Fruit fly (Drosophila melanogaster) whole organism, embryonic: ENCODE data around the gene tplus3b.
A peak's percentile ranks its signal among the peaks of the same experiment; 100 is the strongest.

Experiments used
- Antp ChIP-seq: fragments of 200-800 bp; sonication (Bioruptor generic); optimal IDR thresholded peaks from 3 replicates; lab custom pipeline; 2016; ENCODE audit warnings: missing biosample characterization, missing genetic modification characterization
- Asciz ChIP-seq: fragments of 200-800 bp; sonication (Bioruptor generic); optimal IDR thresholded peaks from 2 replicates; lab custom pipeline; 2017; ENCODE audit warnings: missing biosample characterization, mild to moderate bottlenecking, missing genetic modification characterization, missing genetic modification reagents
- B-H2 ChIP-seq: fragments of 200-800 bp; sonication (Bioruptor generic); optimal IDR thresholded peaks from 2 replicates; lab custom pipeline; 2018; ENCODE audit warnings: missing biosample characterization, mild to moderate bottlenecking, missing genetic modification characterization
- CG10565 ChIP-seq: fragments of 200-800 bp; sonication (Bioruptor generic); optimal IDR thresholded peaks from 3 replicates; lab custom pipeline; 2016; ENCODE audit warnings: missing biosample characterization, mild to moderate bottlenecking, missing genetic modification characterization
- CG10979 ChIP-seq: fragments of 200-800 bp; sonication (Bioruptor generic); optimal IDR thresholded peaks from 2 replicates; lab custom pipeline; 2018; ENCODE audit warnings: missing biosample characterization, mild to moderate bottlenecking, missing genetic modification characterization, moderate library complexity
- CG12155 ChIP-seq: fragments of 200-800 bp; sonication (Bioruptor generic); optimal IDR thresholded peaks from 3 replicates; lab custom pipeline; 2016; ENCODE audit warnings: missing biosample characterization, missing genetic modification characterization
- CG12769 ChIP-seq: fragments of 200-800 bp; sonication (Bioruptor generic); optimal IDR thresholded peaks from 2 replicates; lab custom pipeline; 2019; ENCODE audit warnings: missing biosample characterization, mild to moderate bottlenecking, missing genetic modification characterization, moderate library complexity
- CG14860 ChIP-seq: fragments of 200-800 bp; sonication (Bioruptor generic); IDR thresholded peaks from 3 replicates; pipeline ENCODE4 v1.3.6; 2022; ENCODE audit warnings: missing biosample characterization, missing genetic modification characterization; ENCODE audit not compliant: partially characterized antibody
- CG1603 ChIP-seq: fragments of 200-800 bp; sonication (Bioruptor generic); optimal IDR thresholded peaks from 2 replicates; lab custom pipeline; 2019; ENCODE audit warnings: missing biosample characterization, mild to moderate bottlenecking, missing genetic modification characterization, moderate library complexity
- CG18599 ChIP-seq: fragments of 200-800 bp; sonication (Bioruptor generic); optimal IDR thresholded peaks from 3 replicates; lab custom pipeline; 2017; ENCODE audit warnings: missing biosample characterization, missing genetic modification characterization, mild to moderate bottlenecking, moderate library complexity, missing genetic modification reagents
- CG34224 ChIP-seq: fragments of 200-800 bp; sonication (Bioruptor generic); IDR thresholded peaks from 3 replicates; pipeline ENCODE4 v1.3.6; 2022; ENCODE audit warnings: missing biosample characterization, missing genetic modification characterization; ENCODE audit not compliant: partially characterized antibody
- CG3838 ChIP-seq: fragments of 200-800 bp; sonication (Bioruptor generic); optimal IDR thresholded peaks from 3 replicates; lab custom pipeline; 2016; ENCODE audit warnings: missing biosample characterization, missing genetic modification characterization
- CG4424 ChIP-seq: fragments of 200-800 bp; sonication (Bioruptor generic); optimal IDR thresholded peaks from 3 replicates; lab custom pipeline; 2016; ENCODE audit warnings: missing biosample characterization, missing genetic modification characterization
- CG7372 ChIP-seq: fragments of 200-800 bp; sonication (Bioruptor generic); IDR thresholded peaks from 2 replicates; pipeline ENCODE4 v1.3.6; 2022; ENCODE audit warnings: missing biosample characterization, missing genetic modification characterization
- CG8765 ChIP-seq: fragments of 200-800 bp; sonication (Bioruptor generic); IDR thresholded peaks from 2 replicates; pipeline ENCODE4 v1.3.6; 2022; ENCODE audit warnings: missing biosample characterization, missing genetic modification characterization
- Dll ChIP-seq: fragments of 200-800 bp; sonication (Bioruptor generic); IDR thresholded peaks from 4 replicates; pipeline ENCODE4 v1.3.6; 2022; ENCODE audit warnings: missing biosample characterization, missing genetic modification characterization; ENCODE audit not compliant: partially characterized antibody
- Doc3 ChIP-seq: fragments of 200-800 bp; sonication (Bioruptor generic); IDR thresholded peaks from 3 replicates; pipeline ENCODE4 v1.3.6; 2022; ENCODE audit warnings: missing biosample characterization, missing genetic modification characterization; ENCODE audit not compliant: partially characterized antibody
- Ets65A ChIP-seq: fragments of 200-800 bp; sonication (Bioruptor generic); peaks from one replicate; lab custom pipeline; 2016; ENCODE audit warnings: missing biosample characterization, missing genetic modification characterization
- Gug ChIP-seq: fragments of 200-800 bp; sonication (Bioruptor generic); IDR thresholded peaks from 4 replicates; pipeline ENCODE4 v1.3.6; 2022; ENCODE audit warnings: missing biosample characterization, missing genetic modification characterization
- HHEX ChIP-seq: fragments of 200-800 bp; sonication (Bioruptor generic); optimal IDR thresholded peaks from 3 replicates; lab custom pipeline; 2017; ENCODE audit warnings: missing biosample characterization, mild to moderate bottlenecking, missing genetic modification characterization, missing genetic modification reagents
- Hsf ChIP-seq: fragments of 200-800 bp; sonication (Bioruptor generic); optimal IDR thresholded peaks from 3 replicates; lab custom pipeline; 2016; ENCODE audit warnings: missing biosample characterization, missing genetic modification characterization
- Optix ChIP-seq: fragments of 200-800 bp; sonication (Bioruptor generic); IDR thresholded peaks from 3 replicates; pipeline ENCODE4 v1.3.6; 2022; ENCODE audit warnings: missing biosample characterization, missing genetic modification characterization
- Ravus ChIP-seq: fragments of 200-800 bp; sonication (Bioruptor generic); IDR thresholded peaks from 2 replicates; pipeline ENCODE4 v1.3.6; 2022; ENCODE audit warnings: missing biosample characterization, missing genetic modification characterization
- Scr ChIP-seq: fragments of 200-800 bp; sonication (Bioruptor generic); IDR thresholded peaks from 2 replicates; pipeline ENCODE4 v1.3.6; 2022; ENCODE audit warnings: missing biosample characterization, missing genetic modification characterization; ENCODE audit not compliant: partially characterized antibody
- Ssrp ChIP-seq: fragments of 200-800 bp; sonication (Bioruptor generic); optimal IDR thresholded peaks from 2 replicates; lab custom pipeline; 2018; ENCODE audit warnings: missing biosample characterization, mild to moderate bottlenecking, missing genetic modification characterization, moderate library complexity
- Trl ChIP-seq, 3 experiments: fragments of >200 bp in 2 of 3; fragments of 200-800 bp in 1 of 3; sonication (Bioruptor generic) in 1 of 3; optimal IDR thresholded peaks; 2 replicates in 1 of 3; 3 replicates in 2 of 3; lab custom pipeline; 2016 to 2017; ENCODE audit warnings: missing biosample characterization in 1 of 3, missing genetic modification characterization in 1 of 3
- bbx ChIP-seq: fragments of 200-800 bp; sonication (Bioruptor generic); IDR thresholded peaks from 2 replicates; pipeline ENCODE4 v1.3.6; 2022; ENCODE audit warnings: missing biosample characterization, missing genetic modification characterization; ENCODE audit not compliant: partially characterized antibody
- cato ChIP-seq: fragments of 200-800 bp; sonication (Bioruptor generic); optimal IDR thresholded peaks from 2 replicates; lab custom pipeline; 2016; ENCODE audit warnings: missing biosample characterization, missing genetic modification characterization, borderline replicate concordance
- chif ChIP-seq, 2 experiments: fragments of 200-800 bp; sonication (Bioruptor generic); optimal IDR thresholded peaks; 3 replicates each; lab custom pipeline; 2016; ENCODE audit warnings: missing biosample characterization in 2 of 2, missing genetic modification characterization in 2 of 2
- dan ChIP-seq: fragments of 200-800 bp; sonication (Bioruptor generic); IDR thresholded peaks from 2 replicates; pipeline ENCODE4 v1.3.6; 2022; ENCODE audit warnings: missing biosample characterization, missing genetic modification characterization
- fu2 ChIP-seq: fragments of 200-800 bp; sonication (Bioruptor generic); optimal IDR thresholded peaks from 2 replicates; lab custom pipeline; 2016; ENCODE audit warnings: missing biosample characterization, missing genetic modification characterization
- gem ChIP-seq: fragments of 200-800 bp; sonication (Bioruptor generic); optimal IDR thresholded peaks from 2 replicates; lab custom pipeline; 2019; ENCODE audit warnings: missing biosample characterization, mild to moderate bottlenecking, missing genetic modification characterization, moderate library complexity
- gsb-n ChIP-seq: fragments of 200-800 bp; sonication (Bioruptor generic); optimal IDR thresholded peaks from 3 replicates; lab custom pipeline; 2018; ENCODE audit warnings: missing biosample characterization, mild to moderate bottlenecking, missing genetic modification characterization
- hth ChIP-seq: fragments of >200 bp; optimal IDR thresholded peaks from 2 replicates; lab custom pipeline; 2017; ENCODE audit warnings: inconsistent platforms
- jigr1 ChIP-seq: fragments of 200-800 bp; sonication (Bioruptor generic); IDR thresholded peaks from 3 replicates; pipeline ENCODE4 v1.3.6; 2022; ENCODE audit warnings: missing biosample characterization, missing genetic modification characterization
- ken ChIP-seq: fragments of 200-800 bp; sonication (Bioruptor generic); IDR thresholded peaks from 3 replicates; pipeline ENCODE4 v1.3.6; 2022; ENCODE audit warnings: missing biosample characterization, missing genetic modification characterization
- lab ChIP-seq: fragments of 200-800 bp; sonication (Bioruptor generic); optimal IDR thresholded peaks from 3 replicates; lab custom pipeline; 2017; ENCODE audit warnings: missing biosample characterization, missing genetic modification characterization, mild to moderate bottlenecking, moderate library complexity, missing genetic modification reagents
- mam ChIP-seq: fragments of 200-800 bp; sonication (Bioruptor generic); optimal IDR thresholded peaks from 3 replicates; lab custom pipeline; 2016; ENCODE audit warnings: missing biosample characterization, missing genetic modification characterization
- phol ChIP-seq: fragments of 200-800 bp; sonication (Bioruptor generic); optimal IDR thresholded peaks from 3 replicates; lab custom pipeline; 2018; ENCODE audit warnings: missing biosample characterization, mild to moderate bottlenecking, missing genetic modification characterization, moderate library complexity
- pita ChIP-seq: fragments of 200-800 bp; sonication (Bioruptor generic); optimal IDR thresholded peaks from 2 replicates; lab custom pipeline; 2017; ENCODE audit warnings: missing biosample characterization, mild to moderate bottlenecking, missing genetic modification characterization
- pros ChIP-seq: fragments of 200-800 bp; sonication (Bioruptor generic); optimal IDR thresholded peaks from 3 replicates; lab custom pipeline; 2019; ENCODE audit warnings: missing biosample characterization, mild to moderate bottlenecking, missing genetic modification characterization, moderate library complexity
- pzg ChIP-seq: fragments of 200-800 bp; sonication (Bioruptor generic); optimal IDR thresholded peaks from 3 replicates; lab custom pipeline; 2018; ENCODE audit warnings: missing biosample characterization, mild to moderate bottlenecking, missing genetic modification characterization, moderate library complexity
- sens ChIP-seq: fragments of 200-800 bp; sonication (Bioruptor generic); peaks from one replicate; lab custom pipeline; 2016; ENCODE audit warnings: missing biosample characterization, missing genetic modification characterization
- sob ChIP-seq: fragments of 200-800 bp; sonication (Bioruptor generic); IDR thresholded peaks from 2 replicates; pipeline ENCODE4 v1.3.6; 2022; ENCODE audit warnings: missing biosample characterization, missing genetic modification characterization
- ssp ChIP-seq: fragments of 200-800 bp; sonication (Bioruptor generic); IDR thresholded peaks from 2 replicates; pipeline ENCODE4 v1.3.6; 2022; ENCODE audit warnings: missing biosample characterization, missing genetic modification characterization
- stwl ChIP-seq: fragments of 200-800 bp; sonication (Bioruptor generic); optimal IDR thresholded peaks from 3 replicates; lab custom pipeline; 2018; ENCODE audit warnings: missing biosample characterization, mild to moderate bottlenecking, missing genetic modification characterization, moderate library complexity
- twi ChIP-seq: fragments of 200-800 bp; optimal IDR thresholded peaks from 2 replicates; lab custom pipeline; 2019; ENCODE audit warnings: missing biosample characterization, mild to moderate bottlenecking, missing genetic modification characterization, moderate library complexity
- z ChIP-seq: fragments of 200-800 bp; sonication (Bioruptor generic); IDR thresholded peaks from 3 replicates; pipeline ENCODE4 v1.3.6; 2022; ENCODE audit warnings: missing biosample characterization, missing genetic modification characterization

tplus3b gene

dm6 chr2L:22120871-22121388, 16.7 kb upstream of the tplus3b start, which contains the start of gene CG3651 (continued):
- TF ChIP-seq pzg (GFP tag; lab: Kevin White, UChicago) (peak; percentile 10), CG12769 (no peak), ken (GFP tag; lab: Robert Waterston, UW) (no peak), z (GFP tag; lab: Robert Waterston, UW) (no peak), mam (GFP tag; lab: Kevin White, UChicago) (no peak), phol (tag; lab: Kevin White, UChicago) (peak; percentile 32), HHEX (no peak), jigr1 (no peak), chif (GFP tag; optimal IDR thresholded peaks at IDR 0.05; lab: Kevin White, UChicago) (no peak), Trl (optimal IDR thresholded peaks at IDR 0.05; lab: Kevin White, UChicago) (no peak), Trl (GFP tag; optimal IDR thresholded peaks at IDR 0.05; lab: Kevin White, UChicago) (peak; percentile 42), CG10979 (no peak), fu2 (no peak), stwl (tag; lab: Kevin White, UChicago) (peak; percentile 56), Ets65A (GFP tag; lab: Kevin White, UChicago) (peak; percentile 74), Hsf (GFP tag; lab: Kevin White, UChicago) (peak; percentile 13), hth (lab: Kevin White, UChicago) (no peak), CG4424 (GFP tag; lab: Kevin White, UChicago) (no peak), pita (no peak), Doc3 (GFP tag; lab: Robert Waterston, UW) (0 out of 3 replicates have a peak, but pooled peaks have one; percentile 36), CG1603 (peak; percentile 80), CG14860 (peak; percentile 21; the same call in 1 of the 3 replicates), CG10565 (GFP tag; lab: Kevin White, UChicago) (no peak), Asciz (GFP tag; lab: Kevin White, UChicago) (no peak), gem (tag; lab: Kevin White, UChicago) (peak; percentile 15), CG18599 (GFP tag; lab: Kevin White, UChicago) (no peak), Ravus (GFP tag; lab: Robert Waterston, UW) (no peak), CG12155 (GFP tag; lab: Kevin White, UChicago) (no peak), sens (peak; percentile 73), gsb-n (tag; lab: Kevin White, UChicago) (no peak), sob (GFP tag; lab: Robert Waterston, UW) (no peak), Gug (no peak), ssp (peak; percentile 77), Optix (GFP tag; lab: Robert Waterston, UW) (no peak), pros (GFP tag; lab: Kevin White, UChicago) (no peak), CG7372 (no peak), Antp (GFP tag; lab: Kevin White, UChicago) (no peak), lab (GFP tag; lab: Kevin White, UChicago) (no peak), Scr (GFP tag; lab: Robert Waterston, UW) (peak; percentile 70), cato (GFP tag; lab: Kevin White, UChicago) (no peak), Ssrp (no peak), CG34224 (GFP tag; lab: Robert Waterston, UW) (peak; percentile 47; the same call in 1 of the 3 replicates), dan (GFP tag; lab: Robert Waterston, UW) (no peak), twi (tag; lab: Kevin White, UChicago) (no peak), B-H2 (GFP tag; lab: Kevin White, UChicago) (no peak), Dll (GFP tag; lab: Robert Waterston, UW) (peak; percentile 77), CG3838 (GFP tag; lab: Kevin White, UChicago) (no peak), bbx (GFP tag; lab: Robert Waterston, UW) (peak; percentile 10; the same call in 1 of the 2 replicates), CG8765 (no peak)
